Worm (Caenorhabditis elegans): ENCODE measurements around the gene W06G6.2.

DNA sequence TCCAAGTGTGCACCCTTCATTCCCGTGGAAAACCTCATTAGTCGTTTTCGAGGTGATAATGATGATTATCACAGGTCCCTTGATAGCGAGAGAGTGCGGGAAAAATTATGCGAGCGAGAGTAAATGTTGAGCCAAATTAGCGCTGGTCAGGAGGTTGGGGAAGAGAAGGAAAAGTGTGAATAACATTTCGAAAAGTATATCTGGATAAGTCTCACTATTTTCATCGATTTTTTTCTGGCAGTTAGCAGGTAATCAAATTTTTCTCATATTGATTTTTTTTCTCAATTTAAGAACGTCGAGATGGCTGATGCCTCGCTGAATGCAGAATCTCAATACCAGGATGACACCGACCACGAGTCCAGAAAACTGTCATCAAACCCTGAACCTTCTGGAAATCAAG lies at the start of gene W06G6.2:
- TF ChIP-seq blmp-1 (tag; optimal IDR thresholded peaks at IDR 0.05) (no peak), elt-3 (tag; optimal IDR thresholded peaks at IDR 0.05) (no peak), snpc-4 (tag; optimal IDR thresholded peaks at IDR 0.05) (no peak), unc-62 (GFP tag; optimal IDR thresholded peaks at IDR 0.05) (no peak), ceh-43 (GFP tag; optimal IDR thresholded peaks at IDR 0.05) (no peak), mep-1 (tag; optimal IDR thresholded peaks at IDR 0.05) (no peak), nhr-237 (tag; optimal IDR thresholded peaks at IDR 0.05) (no peak), elt-1 (tag; optimal IDR thresholded peaks at IDR 0.05; ENCODE audit: borderline replicate concordance, insufficient read depth) (no peak), hlh-1 (tag; optimal IDR thresholded peaks at IDR 0.05) (no peak), zip-8 (tag; optimal IDR thresholded peaks at IDR 0.05) (no peak), ham-2 (GFP tag; optimal IDR thresholded peaks at IDR 0.05) (no peak), ces-1 (GFP tag; optimal IDR thresholded peaks at IDR 0.05) (no peak), lsy-2 (tag; optimal IDR thresholded peaks at IDR 0.05) (no peak), nhr-28 (tag; optimal IDR thresholded peaks at IDR 0.05) (no peak)
